Worm (Caenorhabditis elegans): ENCODE measurements around the gene D1044.7.

D1044.7 gene

DNA sequence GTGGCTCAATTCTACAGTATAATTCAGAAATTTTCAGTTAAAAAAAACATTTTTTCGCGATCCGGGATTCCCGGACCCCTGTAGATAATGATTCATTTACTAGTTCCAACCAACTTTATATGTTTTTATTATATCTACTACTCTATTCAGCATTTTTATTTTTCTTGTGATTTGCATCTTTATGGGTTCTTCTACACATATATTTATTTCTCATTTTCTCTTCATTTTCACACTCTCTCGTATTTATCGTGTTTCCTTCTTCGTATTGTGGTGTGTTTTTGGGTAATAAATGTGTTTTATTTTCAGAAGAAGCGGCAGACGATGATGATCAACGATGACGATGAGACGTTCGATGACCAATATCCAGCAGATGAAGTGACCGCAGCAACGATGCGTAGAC, 44.5 kb downstream of the D1044.7 start, which contains the start of gene F48E8.2:
Gene F48E8.2 (plus strand): TSS at position 301 of the 400 bp plus-strand sequence.
- TF ChIP-seq ceh-13 (GFP tag; optimal IDR thresholded peaks at IDR 0.05) (no peak), flt-1 (GFP tag; IDR thresholded peaks at IDR 0.05) (no peak), pes-1 (GFP tag; IDR thresholded peaks at IDR 0.05) (no peak), hmg-4 (GFP tag; optimal IDR thresholded peaks at IDR 0.05) (no peak), hmbx-1 (tag; optimal IDR thresholded peaks at IDR 0.05) (no peak), tra-4 (tag; optimal IDR thresholded peaks at IDR 0.05) (no peak), tbx-11 (GFP tag; IDR thresholded peaks at IDR 0.05) (no peak), hnd-1 (tag; optimal IDR thresholded peaks at IDR 0.05) (no peak), ama-1 (optimal IDR thresholded peaks at IDR 0.05) (no peak), aly-1 (tag; optimal IDR thresholded peaks at IDR 0.05) (no peak), B0310.2 (tag; optimal IDR thresholded peaks at IDR 0.05) (no peak)

- no peak for TF ChIP-seq ceh-13 (GFP tag; optimal IDR thresholded peaks at IDR 0.05)
Observed at ce11 chrIII:5461079-5461478, 47.5 kb downstream of the D1044.7 start, which contains the start of gene F48E8.3. TSS of gene F48E8.3 (plus strand) at chrIII:5461379.
